Worm (Caenorhabditis elegans): ENCODE results near the gene clec-226.

- no peak for TF ChIP-seq vab-7 (GFP tag; IDR thresholded peaks at IDR 0.05)
- TF ChIP-seq ceh-82 (tag; optimal IDR thresholded peaks at IDR 0.05): no peak
- TF ChIP-seq unc-62 (GFP tag; optimal IDR thresholded peaks at IDR 0.05 in 1 of 2): no peak
- TF ChIP-seq unc-62 (tag; optimal IDR thresholded peaks at IDR 0.05): no peak
- no peak for TF ChIP-seq pha-4 (GFP tag; IDR thresholded peaks at IDR 0.05)
- TF ChIP-seq pha-4 (tag; optimal IDR thresholded peaks at IDR 0.05): no peak
Observed at ce11 chrV:13960916-13961315, 14.1 kb downstream of the clec-226 start, which contains the start of gene srh-24.
